Worm (Caenorhabditis elegans) whole organism, L1 larva: ENCODE data around the gene M03B6.1.

ENCODE experiments used
- ceh-8 ChIP-seq: fragments of 200-800 bp; sonication (Bioruptor generic); optimal IDR thresholded peaks from 2 replicates; lab custom pipeline; 2018; ENCODE audit warnings: mild to moderate bottlenecking, missing genetic modification characterization, moderate library complexity, missing compliant biosample characterization
- pqm-1 ChIP-seq: sonication (generic microtip); optimal IDR thresholded peaks from 3 replicates; lab custom pipeline; 2017; ENCODE audit warnings: missing biosample characterization, missing genetic modification characterization

- no peak for TF ChIP-seq pqm-1 (tag; lab: Kevin White, UChicago)
- TF ChIP-seq ceh-8: no peak
Measured at ce11 chrX:13884157-13884556, 42.7 kb downstream of the M03B6.1 start.
